Fruit fly (Drosophila melanogaster) whole organism, pupa: ENCODE results near the gene CG18814.

Experiments
- CG10348 ChIP-seq: fragments of 200-800 bp; sonication (Bioruptor generic); IDR thresholded peaks from 2 replicates; pipeline ENCODE4 v1.3.6; 2022; ENCODE audit warnings: missing biosample characterization, missing genetic modification characterization
- CG13204 ChIP-seq: fragments of 200-800 bp; sonication (Bioruptor generic); optimal IDR thresholded peaks from 2 replicates; lab custom pipeline; 2018; ENCODE audit warnings: missing biosample characterization, mild to moderate bottlenecking, missing genetic modification characterization, moderate library complexity
- CG14655 ChIP-seq: fragments of 200-800 bp; sonication (Bioruptor generic); optimal IDR thresholded peaks from 3 replicates; lab custom pipeline; 2017; ENCODE audit warnings: mild to moderate bottlenecking, missing biosample characterization, missing genetic modification reagents, missing genetic modification characterization
- CG32121 ChIP-seq: fragments of 200-800 bp; sonication (Bioruptor generic); IDR thresholded peaks from 2 replicates; pipeline ENCODE4 v1.3.6; 2022; ENCODE audit warnings: missing biosample characterization, missing genetic modification characterization
- CG4496 ChIP-seq: fragments of 200-800 bp; sonication (Bioruptor generic); IDR thresholded peaks from 3 replicates; pipeline ENCODE4 v1.3.6; 2022; ENCODE audit warnings: missing biosample characterization, missing genetic modification characterization
- EcR ChIP-seq: fragments of 200-800 bp; sonication (Bioruptor generic); optimal IDR thresholded peaks from 3 replicates; lab custom pipeline; 2019; ENCODE audit warnings: missing biosample characterization, missing genetic modification characterization, mild to moderate bottlenecking, moderate library complexity, missing genetic modification reagents
- Ets98B ChIP-seq: fragments of 200-800 bp; sonication (Bioruptor generic); IDR thresholded peaks from 2 replicates; pipeline ENCODE4 v1.3.6; 2022; ENCODE audit warnings: missing biosample characterization, missing genetic modification characterization
- Pif1A ChIP-seq: fragments of 200-800 bp; sonication (Bioruptor generic); optimal IDR thresholded peaks from 3 replicates; lab custom pipeline; 2016; ENCODE audit warnings: missing biosample characterization, missing genetic modification characterization

- TF ChIP-seq CG32121 (GFP tag; lab: Robert Waterston, UW) (no peak; the same call in 1 of the 2 replicates), CG10348 (no peak), CG13204 (GFP tag; lab: Kevin White, UChicago) (peak; percentile 43), CG14655 (GFP tag; lab: Kevin White, UChicago) (peak; percentile 59), Ets98B (0 out of 2 replicates have a peak, but pooled peaks have one; percentile 51), CG4496 (GFP tag; lab: Robert Waterston, UW) (peak; percentile 74; the same call in 2 of the 3 replicates), EcR (GFP tag; lab: Kevin White, UChicago) (peak; percentile 42), Pif1A (peak; percentile 44)
These were observed 39.2 kb downstream of the CG18814 start for dm6 chr3L:16408609-16409439.
